Fruit fly (Drosophila melanogaster) whole organism, embryonic: ENCODE results near the gene CG46304.

Experiments used
- Atf3 ChIP-seq: fragments of 200-800 bp; sonication (Bioruptor generic); optimal IDR thresholded peaks from 3 replicates; lab custom pipeline; 2016; ENCODE audit warnings: missing biosample characterization, missing genetic modification characterization
- Blimp-1 ChIP-seq: fragments of 200-800 bp; sonication (Bioruptor generic); optimal IDR thresholded peaks from 3 replicates; lab custom pipeline; 2018; ENCODE audit warnings: missing biosample characterization, missing genetic modification characterization, mild to moderate bottlenecking, moderate library complexity, missing genetic modification reagents
- CG10462 ChIP-seq: fragments of 200-800 bp; sonication (Bioruptor generic); optimal IDR thresholded peaks from 2 replicates; lab custom pipeline; 2016; ENCODE audit warnings: missing biosample characterization, missing genetic modification characterization
- CG11085 ChIP-seq: fragments of 200-800 bp; sonication (Bioruptor generic); IDR thresholded peaks from 2 replicates; pipeline ENCODE4 v1.3.6; 2022; ENCODE audit warnings: missing biosample characterization, missing genetic modification characterization
- CG11723 ChIP-seq: fragments of 200-800 bp; sonication (Bioruptor generic); optimal IDR thresholded peaks from 2 replicates; lab custom pipeline; 2017; ENCODE audit warnings: missing biosample characterization, mild to moderate bottlenecking, missing genetic modification characterization
- CG12942 ChIP-seq: fragments of 200-800 bp; sonication (Bioruptor generic); optimal IDR thresholded peaks from 3 replicates; lab custom pipeline; 2016; ENCODE audit warnings: missing biosample characterization, missing genetic modification characterization
- CG15269 ChIP-seq: fragments of 200-800 bp; sonication (Bioruptor generic); optimal IDR thresholded peaks from 2 replicates; lab custom pipeline; 2018; ENCODE audit warnings: missing biosample characterization, mild to moderate bottlenecking, missing genetic modification characterization, moderate library complexity
- CG1647 ChIP-seq: fragments of 200-800 bp; sonication (Bioruptor generic); optimal IDR thresholded peaks from 3 replicates; lab custom pipeline; 2016; ENCODE audit warnings: missing biosample characterization, missing genetic modification characterization
- CG16813 ChIP-seq: fragments of 200-800 bp; sonication (Bioruptor generic); IDR thresholded peaks from 3 replicates; pipeline ENCODE4 v1.3.6; 2022; ENCODE audit warnings: missing biosample characterization, missing genetic modification characterization; ENCODE audit not compliant: partially characterized antibody
- CG2116 ChIP-seq: fragments of 200-800 bp; sonication (Bioruptor generic); optimal IDR thresholded peaks from 3 replicates; lab custom pipeline; 2018; ENCODE audit warnings: missing biosample characterization, mild to moderate bottlenecking, missing genetic modification characterization
- CG2199 ChIP-seq: fragments of 200-800 bp; sonication (Bioruptor generic); IDR thresholded peaks from 3 replicates; pipeline ENCODE4 v1.3.6; 2022; ENCODE audit warnings: missing biosample characterization, missing genetic modification characterization
- CG2202 ChIP-seq: fragments of 200-800 bp; sonication (Bioruptor generic); optimal IDR thresholded peaks from 2 replicates; lab custom pipeline; 2018; ENCODE audit warnings: missing biosample characterization, mild to moderate bottlenecking, missing genetic modification characterization
- CG2712 ChIP-seq: fragments of 200-800 bp; optimal IDR thresholded peaks from 3 replicates; lab custom pipeline; 2019; ENCODE audit warnings: missing biosample characterization, mild to moderate bottlenecking, missing genetic modification characterization, moderate library complexity
- CG3163 ChIP-seq: fragments of 200-800 bp; sonication (Bioruptor generic); optimal IDR thresholded peaks from 3 replicates; lab custom pipeline; 2016; ENCODE audit warnings: missing biosample characterization, missing genetic modification characterization
- CG3838 ChIP-seq: fragments of 200-800 bp; sonication (Bioruptor generic); optimal IDR thresholded peaks from 3 replicates; lab custom pipeline; 2016; ENCODE audit warnings: missing biosample characterization, missing genetic modification characterization
- CG3847 ChIP-seq: fragments of 200-800 bp; sonication (Bioruptor generic); IDR thresholded peaks from 2 replicates; pipeline ENCODE4 v1.3.6; 2022; ENCODE audit warnings: missing biosample characterization, missing genetic modification characterization
- CG4424 ChIP-seq: fragments of 200-800 bp; sonication (Bioruptor generic); optimal IDR thresholded peaks from 3 replicates; lab custom pipeline; 2016; ENCODE audit warnings: missing biosample characterization, missing genetic modification characterization
- CG5245 ChIP-seq: fragments of 200-800 bp; sonication (Bioruptor generic); optimal IDR thresholded peaks from 3 replicates; lab custom pipeline; 2016; ENCODE audit warnings: missing biosample characterization, missing genetic modification characterization
- CG6175 ChIP-seq: fragments of 200-800 bp; sonication (Bioruptor generic); IDR thresholded peaks from 3 replicates; pipeline ENCODE4 v1.3.6; 2022; ENCODE audit warnings: missing biosample characterization, missing genetic modification characterization
- CG6854 ChIP-seq: fragments of 200-800 bp; sonication (Bioruptor generic); optimal IDR thresholded peaks from 3 replicates; lab custom pipeline; 2017; ENCODE audit warnings: missing biosample characterization, mild to moderate bottlenecking, missing genetic modification characterization
- CG8089 ChIP-seq: fragments of 200-800 bp; sonication (Bioruptor generic); optimal IDR thresholded peaks from 3 replicates; lab custom pipeline; 2016; ENCODE audit warnings: missing biosample characterization, missing genetic modification characterization
- Dek ChIP-seq: fragments of 200-800 bp; sonication (Bioruptor generic); optimal IDR thresholded peaks from 3 replicates; lab custom pipeline; 2019; ENCODE audit warnings: missing biosample characterization, mild to moderate bottlenecking, missing genetic modification characterization, moderate library complexity
- Dip2 ChIP-seq: fragments of 200-800 bp; sonication (Bioruptor generic); IDR thresholded peaks from 2 replicates; pipeline ENCODE4 v1.3.6; 2022; ENCODE audit warnings: missing biosample characterization, missing genetic modification characterization
- E2f1 ChIP-seq: fragments of 200-800 bp; sonication (Bioruptor generic); IDR thresholded peaks from 2 replicates; pipeline ENCODE4 v1.3.6; 2022; ENCODE audit warnings: missing biosample characterization, missing genetic modification characterization
- Fer1 ChIP-seq: fragments of 200-800 bp; sonication (Bioruptor generic); optimal IDR thresholded peaks from 2 replicates; lab custom pipeline; 2017; ENCODE audit warnings: missing biosample characterization, mild to moderate bottlenecking, missing genetic modification characterization
- Fer2 ChIP-seq: fragments of 200-800 bp; sonication (Bioruptor generic); optimal IDR thresholded peaks from 2 replicates; lab custom pipeline; 2018; ENCODE audit warnings: missing biosample characterization, mild to moderate bottlenecking, missing genetic modification characterization, moderate library complexity
- HLH3B ChIP-seq: fragments of 200-800 bp; sonication (Bioruptor generic); IDR thresholded peaks from 2 replicates; pipeline ENCODE4 v1.3.6; 2022; ENCODE audit warnings: missing biosample characterization, missing genetic modification characterization
- HLH54F ChIP-seq: fragments of 200-800 bp; sonication (Bioruptor generic); optimal IDR thresholded peaks from 3 replicates; lab custom pipeline; 2016; ENCODE audit warnings: missing biosample characterization, missing genetic modification characterization
- Hmx ChIP-seq: fragments of 200-800 bp; sonication (Bioruptor generic); optimal IDR thresholded peaks from 2 replicates; lab custom pipeline; 2016; ENCODE audit warnings: missing biosample characterization, missing genetic modification characterization
- Hsf ChIP-seq: fragments of 200-800 bp; sonication (Bioruptor generic); optimal IDR thresholded peaks from 3 replicates; lab custom pipeline; 2016; ENCODE audit warnings: missing biosample characterization, missing genetic modification characterization
- Mad ChIP-seq: fragments of 200-800 bp; sonication (Bioruptor generic); optimal IDR thresholded peaks from 2 replicates; lab custom pipeline; 2016; ENCODE audit warnings: missing biosample characterization, missing genetic modification characterization
- Max ChIP-seq: fragments of 200-800 bp; sonication (Bioruptor generic); optimal IDR thresholded peaks from 2 replicates; lab custom pipeline; 2016; ENCODE audit warnings: missing biosample characterization, mild to moderate bottlenecking, missing genetic modification characterization
- NFAT ChIP-seq: fragments of 200-800 bp; sonication (Bioruptor generic); IDR thresholded peaks from 2 replicates; pipeline ENCODE4 v1.3.6; 2022; ENCODE audit warnings: missing biosample characterization, missing genetic modification characterization
- NK7.1 ChIP-seq: fragments of 200-800 bp; sonication (Bioruptor generic); optimal IDR thresholded peaks from 3 replicates; lab custom pipeline; 2016; ENCODE audit warnings: missing biosample characterization, missing genetic modification characterization
- Oli ChIP-seq: fragments of 200-800 bp; sonication (Bioruptor generic); optimal IDR thresholded peaks from 2 replicates; lab custom pipeline; 2018; ENCODE audit warnings: missing biosample characterization, mild to moderate bottlenecking, missing genetic modification characterization, moderate library complexity
- abd-A ChIP-seq: fragments of 200-800 bp; sonication (Bioruptor generic); optimal IDR thresholded peaks from 3 replicates; lab custom pipeline; 2019; ENCODE audit warnings: missing biosample characterization, mild to moderate bottlenecking, missing genetic modification characterization, moderate library complexity
- ac ChIP-seq: fragments of 200-800 bp; sonication (Bioruptor generic); optimal IDR thresholded peaks from 3 replicates; lab custom pipeline; 2017; ENCODE audit warnings: missing biosample characterization, mild to moderate bottlenecking, missing genetic modification characterization
- aop ChIP-seq: fragments of 200-800 bp; sonication (Bioruptor generic); IDR thresholded peaks from 2 replicates; pipeline ENCODE4 v1.3.6; 2022; ENCODE audit warnings: missing biosample characterization, missing genetic modification characterization
- az2 ChIP-seq: fragments of 200-800 bp; sonication (Bioruptor generic); optimal IDR thresholded peaks from 3 replicates; lab custom pipeline; 2016; ENCODE audit warnings: missing biosample characterization, missing genetic modification characterization
- bbx ChIP-seq: fragments of 200-800 bp; sonication (Bioruptor generic); IDR thresholded peaks from 2 replicates; pipeline ENCODE4 v1.3.6; 2022; ENCODE audit warnings: missing biosample characterization, missing genetic modification characterization; ENCODE audit not compliant: partially characterized antibody
- caup ChIP-seq: fragments of 200-800 bp; sonication (Bioruptor generic); optimal IDR thresholded peaks from 3 replicates; lab custom pipeline; 2017; ENCODE audit warnings: missing biosample characterization, mild to moderate bottlenecking, missing genetic modification characterization, moderate library complexity; ENCODE audit not compliant: severe bottlenecking
- danr ChIP-seq: fragments of 200-800 bp; sonication (Bioruptor generic); IDR thresholded peaks from 2 replicates; pipeline ENCODE4 v1.3.6; 2022; ENCODE audit warnings: missing biosample characterization, missing genetic modification characterization
- dmrt11E ChIP-seq: fragments of 200-800 bp; sonication (Bioruptor generic); optimal IDR thresholded peaks from 3 replicates; lab custom pipeline; 2018; ENCODE audit warnings: missing biosample characterization, mild to moderate bottlenecking, missing genetic modification characterization, moderate library complexity
- grn ChIP-seq: fragments of 200-800 bp; sonication (Bioruptor generic); optimal IDR thresholded peaks from 3 replicates; lab custom pipeline; 2017; ENCODE audit warnings: missing biosample characterization, missing genetic modification characterization
- kay ChIP-seq: fragments of 200-800 bp; sonication (Bioruptor generic); optimal IDR thresholded peaks from 2 replicates; lab custom pipeline; 2016; ENCODE audit warnings: missing biosample characterization, missing genetic modification characterization
- nmo ChIP-seq: fragments of 200-800 bp; sonication (Bioruptor generic); optimal IDR thresholded peaks from 2 replicates; lab custom pipeline; 2018; ENCODE audit warnings: missing biosample characterization, mild to moderate bottlenecking, missing genetic modification characterization, moderate library complexity
- psq ChIP-seq: fragments of 200-800 bp; sonication (Bioruptor generic); optimal IDR thresholded peaks from 2 replicates; lab custom pipeline; 2017; ENCODE audit warnings: missing biosample characterization, missing genetic modification characterization
- sens ChIP-seq: fragments of 200-800 bp; sonication (Bioruptor generic); peaks from one replicate; lab custom pipeline; 2016; ENCODE audit warnings: missing biosample characterization, missing genetic modification characterization
- tgo ChIP-seq: fragments of 200-800 bp; sonication (Bioruptor generic); IDR thresholded peaks from 3 replicates; pipeline ENCODE4 v1.3.6; 2022; ENCODE audit warnings: missing biosample characterization, missing genetic modification characterization
- trh ChIP-seq: fragments of 200-800 bp; sonication (Bioruptor generic); optimal IDR thresholded peaks from 2 replicates; lab custom pipeline; 2016; ENCODE audit warnings: missing biosample characterization, missing genetic modification characterization
- twi ChIP-seq: fragments of 200-800 bp; optimal IDR thresholded peaks from 2 replicates; lab custom pipeline; 2019; ENCODE audit warnings: missing biosample characterization, mild to moderate bottlenecking, missing genetic modification characterization, moderate library complexity
- zen ChIP-seq: fragments of 200-800 bp; sonication (Bioruptor generic); optimal IDR thresholded peaks from 3 replicates; lab custom pipeline; 2018; ENCODE audit warnings: missing biosample characterization, mild to moderate bottlenecking, missing genetic modification characterization, moderate library complexity

The CG46304 gene

DNA sequence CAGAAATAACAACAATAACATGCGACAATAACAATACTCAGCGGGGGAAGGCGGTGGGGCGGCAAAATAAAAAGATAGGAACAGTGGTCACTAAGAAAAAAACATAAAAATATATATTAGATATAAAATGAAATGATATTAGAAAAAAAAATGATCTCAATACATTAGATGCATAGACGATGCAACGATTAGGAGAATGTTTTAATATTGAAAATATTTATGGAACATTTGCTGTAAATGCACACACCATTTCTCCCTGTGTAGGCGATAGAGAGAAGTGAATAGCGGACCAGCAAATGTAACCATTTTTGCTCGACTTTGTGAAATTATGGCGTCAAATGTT lies 20.1 kb downstream of the CG46304 start (continued):
- TF ChIP-seq CG2199 (GFP tag; lab: Robert Waterston, UW) = peak; percentile 63; the same call in 1 of the 3 replicates
- TF ChIP-seq caup = peak; percentile 81
- no peak for TF ChIP-seq trh (GFP tag; lab: Kevin White, UChicago)
- TF ChIP-seq CG11723 (GFP tag; lab: Kevin White, UChicago) = no peak
- TF ChIP-seq nmo (GFP tag; lab: Kevin White, UChicago) = peak; percentile 65
- no peak for TF ChIP-seq bbx (GFP tag; lab: Robert Waterston, UW)
- TF ChIP-seq sens (GFP tag; lab: Kevin White, UChicago) = peak; percentile 85
- peak; percentile 72 for TF ChIP-seq zen
- peak; percentile 88 for TF ChIP-seq CG6175
- TF ChIP-seq ac (GFP tag; lab: Kevin White, UChicago) = no peak
- peak; percentile 65 for TF ChIP-seq Blimp-1 (GFP tag; lab: Kevin White, UChicago)
- TF ChIP-seq Oli (tag; lab: Kevin White, UChicago) = peak; percentile 73
- TF ChIP-seq Mad (GFP tag; lab: Kevin White, UChicago) = peak; percentile 16
- peak; percentile 69 for TF ChIP-seq Max (GFP tag; lab: Kevin White, UChicago)
- TF ChIP-seq NFAT (GFP tag; lab: Robert Waterston, UW) = peak; percentile 89
- TF ChIP-seq Hsf (GFP tag; lab: Kevin White, UChicago) = peak; percentile 62
- TF ChIP-seq CG11085 (GFP tag; lab: Robert Waterston, UW) = peak; percentile 88
- peak; percentile 19 for TF ChIP-seq CG5245 (GFP tag; lab: Kevin White, UChicago)
- TF ChIP-seq CG2712 (tag; lab: Kevin White, UChicago) = peak; percentile 80
- TF ChIP-seq dmrt11E (tag; lab: Kevin White, UChicago) = peak; percentile 60
- peak; percentile 85 for TF ChIP-seq Dek (tag; lab: Kevin White, UChicago)
- TF ChIP-seq Hmx (GFP tag; lab: Kevin White, UChicago) = no peak
- peak; percentile 10 for TF ChIP-seq NK7.1 (GFP tag; lab: Kevin White, UChicago)
- peak; percentile 84 for TF ChIP-seq HLH3B
- peak; percentile 82 for TF ChIP-seq CG15269 (tag; lab: Kevin White, UChicago)
- peak; percentile 90 for TF ChIP-seq tgo (GFP tag; lab: Robert Waterston, UW)
- TF ChIP-seq E2f1 (GFP tag; lab: Robert Waterston, UW) = peak; percentile 88
- TF ChIP-seq CG8089 (GFP tag; lab: Kevin White, UChicago) = peak; percentile 37
- TF ChIP-seq CG3163 (GFP tag; lab: Kevin White, UChicago) = no peak
- peak; percentile 65 for TF ChIP-seq CG6854 (GFP tag; lab: Kevin White, UChicago)
- no peak for TF ChIP-seq kay (GFP tag; lab: Kevin White, UChicago)
- TF ChIP-seq CG12942 (GFP tag; lab: Kevin White, UChicago) = peak; percentile 43
- peak; percentile 74; the same call in 1 of the 2 replicates for TF ChIP-seq danr (GFP tag; lab: Robert Waterston, UW)
- TF ChIP-seq az2 = peak; percentile 39
- TF ChIP-seq psq = peak; percentile 11
- TF ChIP-seq CG2202 = no peak
- TF ChIP-seq CG3847 (GFP tag; lab: Robert Waterston, UW) = peak; percentile 93
- no peak for TF ChIP-seq twi
- TF ChIP-seq aop (GFP tag; lab: Robert Waterston, UW) = no peak
- peak; percentile 90 for TF ChIP-seq Fer1 (GFP tag; lab: Kevin White, UChicago)
- no peak for TF ChIP-seq abd-A
- TF ChIP-seq CG4424 (GFP tag; lab: Kevin White, UChicago) = peak; percentile 69
- TF ChIP-seq Dip2 (GFP tag; lab: Robert Waterston, UW) = no peak
- peak; percentile 49 for TF ChIP-seq CG3838 (GFP tag; lab: Kevin White, UChicago)
- no peak for TF ChIP-seq CG16813 (GFP tag; lab: Robert Waterston, UW)
- peak; percentile 31 for TF ChIP-seq HLH54F
- peak; percentile 25 for TF ChIP-seq CG1647 (GFP tag; lab: Kevin White, UChicago)
- TF ChIP-seq CG10462 (GFP tag; lab: Kevin White, UChicago) = peak; percentile 0
- TF ChIP-seq grn (GFP tag; lab: Kevin White, UChicago) = no peak
- no peak for TF ChIP-seq CG2116 (GFP tag; lab: Kevin White, UChicago)
- no peak for TF ChIP-seq Atf3
- peak; percentile 77 for TF ChIP-seq Fer2 (tag; lab: Kevin White, UChicago)
